Worm (Caenorhabditis elegans) whole organism, young adult: ENCODE data around the gene ceh-37.

Experiments used
- B0019.2 ChIP-seq: fragments of 200-800 bp; sonication (Bioruptor generic); conservative IDR thresholded peaks from 2 replicates; pipeline ENCODE4 v1.3.6; 2022; ENCODE audit warnings: missing genetic modification reagents, missing genetic modification characterization, missing compliant biosample characterization
- F10E7.11 ChIP-seq: sonication (generic microtip); optimal IDR thresholded peaks from 2 replicates; lab custom pipeline; 2017; ENCODE audit warnings: mild to moderate bottlenecking, missing genetic modification characterization, moderate library complexity, missing compliant biosample characterization
- F23B12.7 ChIP-seq: sonication (generic microtip); optimal IDR thresholded peaks from 2 replicates; lab custom pipeline; 2017; ENCODE audit warnings: missing genetic modification characterization, mild to moderate bottlenecking, missing compliant biosample characterization, antibody characterized with exemption, moderate library complexity; ENCODE audit not compliant: insufficient read depth
- F37B4.10 ChIP-seq: fragments of 200-800 bp; sonication (Bioruptor generic); IDR thresholded peaks from 2 replicates; pipeline ENCODE4 v1.3.6; 2022; ENCODE audit warnings: missing genetic modification characterization, missing compliant biosample characterization
- K11D2.4 ChIP-seq: fragments of 200-800 bp; sonication (Bioruptor generic); IDR thresholded peaks from 2 replicates; pipeline ENCODE4 v1.3.6; 2022; ENCODE audit warnings: missing genetic modification reagents, missing genetic modification characterization, missing compliant biosample characterization
- T07F8.4 ChIP-seq: sonication (generic microtip); optimal IDR thresholded peaks from 2 replicates; lab custom pipeline; 2016; ENCODE audit warnings: mild to moderate bottlenecking, missing genetic modification characterization, moderate library complexity, missing compliant biosample characterization
- Y56A3A.18 ChIP-seq: fragments of 200-800 bp; sonication (Bioruptor generic); IDR thresholded peaks from 2 replicates; pipeline ENCODE4 v1.3.6; 2022; ENCODE audit warnings: missing genetic modification reagents, missing genetic modification characterization, missing compliant biosample characterization
- ZK185.1 ChIP-seq: sonication (generic microtip); optimal IDR thresholded peaks from 2 replicates; lab custom pipeline; 2016; ENCODE audit warnings: mild to moderate bottlenecking, missing genetic modification characterization, missing compliant biosample characterization; ENCODE audit not compliant: poor library complexity, severe bottlenecking
- aptf-2 ChIP-seq: fragments of 200-800 bp; sonication (Bioruptor generic); conservative IDR thresholded peaks from 2 replicates; pipeline ENCODE4 v1.3.6; 2022; ENCODE audit warnings: missing genetic modification reagents, missing genetic modification characterization, missing compliant biosample characterization
- athp-1 ChIP-seq: sonication (generic microtip); optimal IDR thresholded peaks from 2 replicates; lab custom pipeline; 2017; ENCODE audit warnings: mild to moderate bottlenecking, missing genetic modification characterization, missing compliant biosample characterization
- attf-3 ChIP-seq: fragments of 200-800 bp; sonication (Bioruptor generic); conservative IDR thresholded peaks from 2 replicates; pipeline ENCODE4 v1.3.6; 2022; ENCODE audit warnings: missing genetic modification reagents, missing genetic modification characterization, missing compliant biosample characterization
- cebp-2 ChIP-seq: fragments of 200-800 bp; sonication (Bioruptor generic); IDR thresholded peaks from 2 replicates; pipeline ENCODE4 v1.3.6; 2022; ENCODE audit warnings: missing genetic modification characterization, missing compliant biosample characterization
- ceh-58 ChIP-seq: fragments of 200-800 bp; sonication (Bioruptor generic); IDR thresholded peaks from 2 replicates; pipeline ENCODE4 v1.3.6; 2022; ENCODE audit warnings: missing genetic modification characterization, missing compliant biosample characterization
- ceh-79 ChIP-seq: sonication (generic microtip); optimal IDR thresholded peaks from 2 replicates; lab custom pipeline; 2017; ENCODE audit warnings: mild to moderate bottlenecking, missing genetic modification characterization, missing compliant biosample characterization
- chd-7 ChIP-seq: sonication (generic microtip); optimal IDR thresholded peaks from 2 replicates; lab custom pipeline; 2016; ENCODE audit warnings: mild to moderate bottlenecking, missing genetic modification characterization, moderate library complexity, missing compliant biosample characterization
- dpff-1 ChIP-seq: sonication (generic microtip); optimal IDR thresholded peaks from 2 replicates; lab custom pipeline; 2017; ENCODE audit warnings: mild to moderate bottlenecking, missing genetic modification characterization, missing compliant biosample characterization
- dpl-1 ChIP-seq: fragments of 150-350 bp; optimal IDR thresholded peaks from 2 replicates; lab custom pipeline; 2014; ENCODE audit warnings: missing biosample characterization, missing genetic modification reagents, missing genetic modification characterization
- efl-1 ChIP-seq: fragments of 150-350 bp; optimal IDR thresholded peaks from 2 replicates; lab custom pipeline; 2014; ENCODE audit warnings: missing biosample characterization, missing genetic modification reagents, missing genetic modification characterization
- egl-44 ChIP-seq: fragments of 200-800 bp; sonication (Bioruptor generic); IDR thresholded peaks from 2 replicates; pipeline ENCODE4 v1.3.6; 2022; ENCODE audit warnings: missing genetic modification reagents, missing genetic modification characterization, missing compliant biosample characterization
- egrh-3 ChIP-seq: fragments of 200-800 bp; sonication (Bioruptor generic); IDR thresholded peaks from 2 replicates; pipeline ENCODE4 v1.3.6; 2022; ENCODE audit warnings: missing genetic modification reagents, missing genetic modification characterization, missing compliant biosample characterization
- fkh-3 ChIP-seq: sonication (generic microtip); optimal IDR thresholded peaks from 2 replicates; lab custom pipeline; 2016; ENCODE audit warnings: mild to moderate bottlenecking, missing genetic modification characterization, missing compliant biosample characterization
- gei-17 ChIP-seq: fragments of 200-800 bp; sonication (Bioruptor generic); optimal IDR thresholded peaks from 2 replicates; lab custom pipeline; 2018; ENCODE audit warnings: mild to moderate bottlenecking, missing genetic modification characterization, missing compliant biosample characterization
- him-1 ChIP-seq: sonication (generic microtip); optimal IDR thresholded peaks from 2 replicates; lab custom pipeline; 2016; ENCODE audit warnings: missing genotype, missing genetic modification reagents, missing genetic modification characterization, missing compliant biosample characterization
- hmg-1.2 ChIP-seq: fragments of 200-800 bp; sonication (Bioruptor generic); IDR thresholded peaks from 2 replicates; pipeline ENCODE4 v1.3.6; 2022; ENCODE audit warnings: missing genetic modification reagents, missing genetic modification characterization, missing compliant biosample characterization
- hmg-20 ChIP-seq: fragments of 200-800 bp; sonication (Bioruptor generic); IDR thresholded peaks from 2 replicates; pipeline ENCODE4 v1.3.6; 2022; ENCODE audit warnings: missing genetic modification reagents, missing genetic modification characterization, missing compliant biosample characterization
- hrde-1 ChIP-seq: sonication (generic microtip); optimal IDR thresholded peaks from 2 replicates; lab custom pipeline; 2016; ENCODE audit warnings: missing genetic modification characterization, mild to moderate bottlenecking, missing compliant biosample characterization, moderate library complexity, missing genotype, missing genetic modification reagents, borderline replicate concordance
- hsf-1 ChIP-seq: fragments of 200-800 bp; sonication (Bioruptor generic); IDR thresholded peaks from 2 replicates; pipeline ENCODE4 v1.3.6; 2022; ENCODE audit warnings: missing genetic modification reagents, missing genetic modification characterization, missing compliant biosample characterization
- let-526 ChIP-seq: fragments of 200-800 bp; sonication (Bioruptor generic); IDR thresholded peaks from 2 replicates; pipeline ENCODE4 v1.3.6; 2022; ENCODE audit warnings: missing genetic modification reagents, missing genetic modification characterization, missing compliant biosample characterization
- let-607 ChIP-seq, 2 experiments: fragments of 200-800 bp in 1 of 2; sonication (Bioruptor generic) in 1 of 2; sonication (generic microtip) in 1 of 2; optimal IDR thresholded peaks; 2 replicates each; lab custom pipeline; 2016 to 2018; ENCODE audit warnings: mild to moderate bottlenecking in 2 of 2, missing compliant biosample characterization in 2 of 2, missing genetic modification characterization in 2 of 2, moderate library complexity in 2 of 2, missing genotype in 1 of 2
- lin-40 ChIP-seq: sonication (generic microtip); optimal IDR thresholded peaks from 2 replicates; lab custom pipeline; 2016; ENCODE audit warnings: missing genetic modification characterization, mild to moderate bottlenecking, missing compliant biosample characterization, missing genotype, missing genetic modification reagents
- lir-1 ChIP-seq: fragments of 200-800 bp; sonication (Bioruptor generic); conservative IDR thresholded peaks from 2 replicates; pipeline ENCODE4 v1.3.6; 2022; ENCODE audit warnings: missing genetic modification reagents, missing genetic modification characterization, missing compliant biosample characterization
- madf-10 ChIP-seq: sonication (generic microtip); optimal IDR thresholded peaks from 2 replicates; lab custom pipeline; 2016; ENCODE audit warnings: mild to moderate bottlenecking, missing genetic modification characterization, missing compliant biosample characterization
- nfya-1 ChIP-seq: sonication (generic microtip); optimal IDR thresholded peaks from 2 replicates; lab custom pipeline; 2017; ENCODE audit warnings: antibody characterized with exemption, missing compliant biosample characterization, missing genetic modification characterization, borderline replicate concordance; ENCODE audit not compliant: insufficient read depth
- nfya-2 ChIP-seq: fragments of 200-800 bp; sonication (Bioruptor generic); IDR thresholded peaks from 2 replicates; pipeline ENCODE4 v1.3.6; 2022; ENCODE audit warnings: missing genetic modification reagents, missing genetic modification characterization, missing compliant biosample characterization
- nhr-120 ChIP-seq: fragments of 200-800 bp; sonication (Bioruptor generic); IDR thresholded peaks from 2 replicates; pipeline ENCODE4 v1.3.6; 2022; ENCODE audit warnings: missing genetic modification characterization, missing compliant biosample characterization
- nhr-27 ChIP-seq: fragments of 200-800 bp; sonication (Bioruptor generic); optimal IDR thresholded peaks from 2 replicates; lab custom pipeline; 2018; ENCODE audit warnings: mild to moderate bottlenecking, missing genetic modification characterization, moderate library complexity, missing compliant biosample characterization
- nhr-80 ChIP-seq: sonication (generic microtip); optimal IDR thresholded peaks from 2 replicates; lab custom pipeline; 2016; ENCODE audit warnings: missing genetic modification characterization, missing compliant biosample characterization
- nhr-90 ChIP-seq: sonication (generic microtip); optimal IDR thresholded peaks from 2 replicates; lab custom pipeline; 2016; ENCODE audit warnings: missing genotype, mild to moderate bottlenecking, missing genetic modification characterization, missing compliant biosample characterization
- snpc-3.4 ChIP-seq: sonication (generic microtip); optimal IDR thresholded peaks from 2 replicates; lab custom pipeline; 2017; ENCODE audit warnings: missing genetic modification characterization, mild to moderate bottlenecking, missing compliant biosample characterization, antibody characterized with exemption, moderate library complexity, missing genotype, missing genetic modification reagents
- snpc-4 ChIP-seq, 5 experiments: fragments of 150-350 bp in 1 of 5; sonication (generic microtip) in 4 of 5; optimal IDR thresholded peaks; 2 replicates each; lab custom pipeline; 2014 to 2018; ENCODE audit warnings: missing genetic modification characterization in 5 of 5, missing biosample characterization in 3 of 5, antibody characterized with exemption in 2 of 5, mild to moderate bottlenecking in 2 of 5, missing compliant biosample characterization in 2 of 5, missing genotype in 2 of 5, moderate library complexity in 2 of 5, missing genetic modification reagents in 1 of 5
- tbx-9 ChIP-seq: sonication (generic microtip); optimal IDR thresholded peaks from 2 replicates; lab custom pipeline; 2016; ENCODE audit warnings: borderline replicate concordance, missing genetic modification characterization, inconsistent platforms, missing compliant biosample characterization
- tlf-1 ChIP-seq: fragments of 200-800 bp; sonication (Bioruptor generic); optimal IDR thresholded peaks from 2 replicates; lab custom pipeline; 2018; ENCODE audit warnings: mild to moderate bottlenecking, missing genetic modification characterization, missing compliant biosample characterization
- unc-130 ChIP-seq: sonication (generic microtip); optimal IDR thresholded peaks from 2 replicates; lab custom pipeline; 2016; ENCODE audit warnings: missing genetic modification reagents, missing genetic modification characterization, missing compliant biosample characterization
- zim-3 ChIP-seq: sonication (generic microtip); optimal IDR thresholded peaks from 2 replicates; lab custom pipeline; 2017; ENCODE audit warnings: mild to moderate bottlenecking, missing genetic modification characterization, moderate library complexity, missing compliant biosample characterization
- ztf-18 ChIP-seq: sonication (generic microtip); optimal IDR thresholded peaks from 2 replicates; lab custom pipeline; 2016; ENCODE audit warnings: missing genotype, mild to moderate bottlenecking, missing genetic modification characterization, missing compliant biosample characterization
- ztf-25 ChIP-seq: fragments of 200-800 bp; sonication (Bioruptor generic); IDR thresholded peaks from 2 replicates; pipeline ENCODE4 v1.3.6; 2022; ENCODE audit warnings: missing genetic modification reagents, missing genetic modification characterization, missing compliant biosample characterization
- ztf-26 ChIP-seq: sonication (generic microtip); optimal IDR thresholded peaks from 2 replicates; lab custom pipeline; 2017; ENCODE audit warnings: missing genetic modification characterization, missing compliant biosample characterization

Gene ceh-37

DNA sequence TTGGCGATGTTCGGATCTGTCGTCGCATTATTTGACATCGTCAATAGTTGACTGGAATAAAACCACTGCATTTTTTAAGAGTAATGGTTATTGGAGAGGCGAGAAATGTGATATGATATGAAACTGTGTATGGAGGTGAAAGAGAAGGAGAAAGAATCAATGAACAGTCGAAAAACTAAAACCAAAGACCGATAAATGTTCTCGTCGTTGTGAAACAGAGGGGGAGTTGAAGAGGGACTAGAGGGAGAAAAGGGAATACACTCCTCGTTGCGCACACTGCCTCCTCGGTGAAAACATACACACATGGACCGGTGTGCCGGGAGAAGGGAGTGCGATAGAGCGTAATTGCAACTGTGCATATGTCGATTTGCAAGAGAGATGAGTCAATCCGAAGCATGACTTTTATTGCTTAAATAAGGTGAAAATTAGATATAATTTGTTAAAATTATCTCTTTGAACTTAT lies 38.2 kb downstream of the ceh-37 start, which contains the start of gene sym-4 (continued):
- TF ChIP-seq tbx-9 (no peak), F37B4.10 (GFP tag; lab: Robert Waterston, UW) (no peak), gei-17 (peak; percentile 64), K11D2.4 (GFP tag; lab: Robert Waterston, UW) (peak; percentile 84), let-526 (peak; percentile 83; the same call in 1 of the 2 replicates), B0019.2 (GFP tag; lab: Robert Waterston, UW) (no peak), nfya-2 (no peak), T07F8.4 (tag; lab: Kevin White, UChicago) (no peak), dpff-1 (tag; lab: Kevin White, UChicago) (no peak), nfya-1 (tag; lab: Kevin White, UChicago) (no peak), fkh-3 (tag; lab: Kevin White, UChicago) (no peak), attf-3 (GFP tag; lab: Robert Waterston, UW) (no peak), hrde-1 (no peak), him-1 (tag; lab: Kevin White, UChicago) (no peak), hmg-20 (no peak), ZK185.1 (tag; lab: Kevin White, UChicago) (peak; percentile 67), hsf-1 (GFP tag; lab: Robert Waterston, UW) (no peak), dpl-1 (GFP tag; lab: Kevin White, UChicago) (no peak), tlf-1 (GFP tag; lab: Kevin White, UChicago) (peak; percentile 24), unc-130 (GFP tag; lab: Kevin White, UChicago) (no peak), lin-40 (tag; lab: Kevin White, UChicago) (peak; percentile 90), zim-3 (tag; lab: Kevin White, UChicago) (no peak), let-607 (tag; optimal IDR thresholded peaks at IDR 0.05; lab: Kevin White, UChicago) (peak; percentile 69), ceh-79 (tag; lab: Kevin White, UChicago) (no peak), F23B12.7 (tag; lab: Kevin White, UChicago) (peak; percentile 63), efl-1 (GFP tag; lab: Kevin White, UChicago) (peak; percentile 12), ztf-25 (GFP tag; lab: Robert Waterston, UW) (no peak), madf-10 (tag; lab: Kevin White, UChicago) (peak; percentile 87), ceh-58 (GFP tag; lab: Robert Waterston, UW) (no peak), Y56A3A.18 (GFP tag; lab: Robert Waterston, UW) (0 out of 2 replicates have a peak, but pooled peaks have one; percentile 31), lir-1 (GFP tag; lab: Robert Waterston, UW) (peak; percentile 74), egl-44 (peak; percentile 85; the same call in 1 of the 2 replicates), nhr-27 (tag; lab: Kevin White, UChicago) (no peak), aptf-2 (GFP tag; lab: Robert Waterston, UW) (no peak), athp-1 (tag; lab: Kevin White, UChicago) (peak; percentile 82), ztf-18 (peak; percentile 87), egrh-3 (GFP tag; lab: Robert Waterston, UW) (0 out of 2 replicates have a peak, but pooled peaks have one; percentile 27), nhr-120 (GFP tag; lab: Robert Waterston, UW) (no peak), hmg-1.2 (GFP tag; lab: Robert Waterston, UW) (peak; percentile 91), nhr-90 (tag; lab: Kevin White, UChicago) (peak; percentile 91), F10E7.11 (no peak), ztf-26 (tag; lab: Kevin White, UChicago) (peak; percentile 89), chd-7 (tag; lab: Kevin White, UChicago) (peak; percentile 77), cebp-2 (no peak), nhr-80 (tag; lab: Kevin White, UChicago) (peak; percentile 100), snpc-4 (GFP tag; optimal IDR thresholded peaks at IDR 0.05; lab: Kevin White, UChicago) (no peak), snpc-4 (tag; optimal IDR thresholded peaks at IDR 0.05; lab: Kevin White, UChicago) (peak; percentile 4 to 79 (median 66)), snpc-3.4 (tag; lab: Kevin White, UChicago) (no peak)
